Fruit fly (Drosophila melanogaster): ENCODE results near the gene aust.

DNA sequence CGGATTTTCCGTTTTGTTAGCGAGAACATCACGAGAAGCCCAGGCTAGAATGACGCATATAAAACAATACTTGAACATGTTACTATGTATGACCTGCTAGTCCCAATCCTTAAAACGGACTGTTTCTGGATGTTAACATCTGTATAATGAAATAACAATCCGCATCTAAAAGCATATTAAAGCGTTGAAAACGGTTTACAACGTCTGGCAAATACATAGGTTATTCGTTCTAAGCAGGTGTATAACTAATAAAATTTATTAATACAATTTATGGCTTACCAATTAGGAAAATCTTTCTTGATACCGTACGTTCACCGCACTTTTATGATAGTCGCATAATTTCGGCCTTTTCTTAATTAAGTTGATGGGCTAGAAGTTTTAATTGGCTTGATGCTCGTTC, 3.9 kb upstream of the aust start, which contains the start of gene lectin-30A:
- TF ChIP-seq CG9705 (GFP tag; optimal IDR thresholded peaks at IDR 0.05) (no peak), Abd-B (GFP tag; optimal IDR thresholded peaks at IDR 0.05) (no peak), foxo (GFP tag; optimal IDR thresholded peaks at IDR 0.05) (no peak)
